Fruit fly (Drosophila melanogaster): ENCODE measurements around the gene CG11581.

DNA sequence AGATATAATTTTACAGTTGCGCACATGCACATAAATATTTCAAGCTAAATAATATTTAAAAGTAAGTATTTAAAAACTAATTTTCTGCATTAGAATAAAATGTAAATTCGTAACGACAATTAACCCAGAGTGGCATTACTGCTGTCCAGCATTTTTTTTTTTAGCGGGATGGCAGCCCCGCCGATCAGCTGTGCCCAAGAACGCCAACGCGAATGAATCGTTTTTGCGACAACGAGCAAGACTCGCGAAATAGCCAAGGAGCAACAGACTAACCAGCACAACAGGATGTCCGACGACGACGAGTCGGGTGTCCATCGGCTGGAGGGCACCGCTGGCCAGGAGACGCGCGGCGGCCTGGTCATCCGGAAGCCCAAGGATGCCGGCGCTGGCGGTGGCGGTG lies 24.5 kb downstream of the CG11581 start, which contains the start of gene Prp16:
- no peak for TF ChIP-seq tj (GFP tag; optimal IDR thresholded peaks at IDR 0.05)
- TF ChIP-seq kay (GFP tag; ENCODE audit: borderline replicate concordance), result no peak
